Worm (Caenorhabditis elegans) whole organism, L4/young adult: Measurements from ENCODE around the gene srx-7.

Experiments used
- W03F9.2 ChIP-seq: fragments of 150-350 bp; optimal IDR thresholded peaks from 2 replicates; lab custom pipeline; 2014; ENCODE audit warnings: missing biosample characterization, missing genetic modification characterization
- dao-5 ChIP-seq: sonication (generic microtip); optimal IDR thresholded peaks from 2 replicates; lab custom pipeline; 2016; ENCODE audit warnings: missing genotype, missing genetic modification characterization, moderate library complexity, missing compliant biosample characterization

ce11 chrV:556055-556454 is 3.9 kb upstream of the srx-7 start, which contains the start of gene srx-8:
- TF ChIP-seq W03F9.2, result no peak
- no peak for TF ChIP-seq dao-5 (tag; lab: Kevin White, UChicago)
